Worm (Caenorhabditis elegans) whole organism, young adult: Measurements from ENCODE around the gene C30G12.1.

ENCODE experiments used
- snpc-1.3 ChIP-seq: sonication (generic microtip); optimal IDR thresholded peaks from 2 replicates; lab custom pipeline; 2017; ENCODE audit warnings: missing genetic modification characterization, mild to moderate bottlenecking, missing compliant biosample characterization, antibody characterized with exemption, moderate library complexity, missing genotype, missing genetic modification reagents; ENCODE audit not compliant: insufficient read depth
- unc-130 ChIP-seq: sonication (generic microtip); optimal IDR thresholded peaks from 2 replicates; lab custom pipeline; 2016; ENCODE audit warnings: missing genetic modification reagents, missing genetic modification characterization, missing compliant biosample characterization

- TF ChIP-seq snpc-1.3 (tag; lab: Kevin White, UChicago), result no peak
- TF ChIP-seq unc-130 (GFP tag; lab: Kevin White, UChicago), result no peak
Observed at ce11 chrII:7310023-7310422, 10.9 kb downstream of the C30G12.1 start, which contains the start of the genes F45E12.5 and cnep-1.
